Worm (Caenorhabditis elegans) whole organism, mixed stage, embryonic: ENCODE data around the gene ttr-53.

Experiments used
- elt-3 ChIP-seq: fragments of 150-350 bp; optimal IDR thresholded peaks from 2 replicates; lab custom pipeline; 2014; ENCODE audit warnings: missing biosample characterization, missing genetic modification characterization
- ham-2 ChIP-seq: fragments of 200-800 bp; sonication (Bioruptor generic); optimal IDR thresholded peaks from 2 replicates; lab custom pipeline; 2018; ENCODE audit warnings: mild to moderate bottlenecking, missing genetic modification characterization, missing compliant biosample characterization
- lsy-2 ChIP-seq: fragments of 150-350 bp; optimal IDR thresholded peaks from 2 replicates; lab custom pipeline; 2014; ENCODE audit warnings: missing biosample characterization, missing genetic modification characterization
- nhr-12 ChIP-seq: fragments of 150-350 bp; optimal IDR thresholded peaks from 2 replicates; lab custom pipeline; 2014; ENCODE audit warnings: missing biosample characterization, missing genetic modification characterization
- nhr-2 ChIP-seq: fragments of 150-350 bp; optimal IDR thresholded peaks from 2 replicates; lab custom pipeline; 2014; ENCODE audit warnings: missing biosample characterization, missing genetic modification characterization
- nhr-237 ChIP-seq: fragments of 150-350 bp; optimal IDR thresholded peaks from 2 replicates; lab custom pipeline; 2014; ENCODE audit warnings: missing biosample characterization, missing genetic modification characterization
- pha-4 ChIP-seq: fragments of 150-350 bp; optimal IDR thresholded peaks from 2 replicates; lab custom pipeline; 2018; ENCODE audit warnings: missing biosample characterization, missing genetic modification reagents, missing genetic modification characterization
- unc-62 ChIP-seq: fragments of 150-350 bp; optimal IDR thresholded peaks from 2 replicates; lab custom pipeline; 2014; ENCODE audit warnings: missing biosample characterization, missing genetic modification reagents, missing genetic modification characterization
- ztf-11 ChIP-seq: fragments of 150-350 bp; optimal IDR thresholded peaks from 2 replicates; lab custom pipeline; 2014; ENCODE audit warnings: missing biosample characterization, missing genetic modification characterization

ce11 chrIV:10174328-10174727 lies 16.5 kb downstream of the ttr-53 start, which contains the start of gene pxf-1:
- TF ChIP-seq nhr-2 (tag; lab: Kevin White, UChicago), result no peak
- TF ChIP-seq elt-3 (tag; lab: Kevin White, UChicago), result no peak
- TF ChIP-seq nhr-237, result no peak
- TF ChIP-seq ztf-11 (tag; lab: Kevin White, UChicago), result no peak
- no peak for TF ChIP-seq nhr-12 (tag; lab: Kevin White, UChicago)
- no peak for TF ChIP-seq ham-2 (GFP tag; lab: Kevin White, UChicago)
- no peak for TF ChIP-seq lsy-2 (tag; lab: Kevin White, UChicago)
- TF ChIP-seq unc-62 (GFP tag; lab: Kevin White, UChicago), result no peak
- no peak for TF ChIP-seq pha-4 (tag; lab: Kevin White, UChicago)
